Worm (Caenorhabditis elegans) whole organism, young adult: ENCODE data around the gene cpna-4.

Source experiments
- C06A6.2 ChIP-seq: fragments of 200-800 bp; sonication (Bioruptor generic); conservative IDR thresholded peaks from 2 replicates; pipeline ENCODE4 v1.3.6; 2022; ENCODE audit warnings: missing genetic modification characterization, missing compliant biosample characterization
- C17E4.6 ChIP-seq: fragments of 200-800 bp; sonication (Bioruptor generic); IDR thresholded peaks from 2 replicates; pipeline ENCODE4 v1.3.6; 2022; ENCODE audit warnings: missing genetic modification reagents, missing genetic modification characterization, missing compliant biosample characterization
- F33H1.4 ChIP-seq: fragments of 200-800 bp; sonication (Bioruptor generic); IDR thresholded peaks from 2 replicates; pipeline ENCODE4 v1.3.6; 2022; ENCODE audit warnings: missing genetic modification reagents, missing genetic modification characterization, missing compliant biosample characterization
- F37B4.10 ChIP-seq: fragments of 200-800 bp; sonication (Bioruptor generic); IDR thresholded peaks from 2 replicates; pipeline ENCODE4 v1.3.6; 2022; ENCODE audit warnings: missing genetic modification characterization, missing compliant biosample characterization
- F49E8.2 ChIP-seq: sonication (generic microtip); optimal IDR thresholded peaks from 3 replicates; lab custom pipeline; 2017; ENCODE audit warnings: missing genetic modification characterization, mild to moderate bottlenecking, missing compliant biosample characterization, antibody characterized with exemption, moderate library complexity; ENCODE audit not compliant: insufficient read depth
- F57C9.4 ChIP-seq: sonication (generic microtip); optimal IDR thresholded peaks from 2 replicates; lab custom pipeline; 2017; ENCODE audit warnings: mild to moderate bottlenecking, missing genetic modification characterization, missing compliant biosample characterization
- K12H6.12 ChIP-seq: fragments of 200-800 bp; sonication (Bioruptor generic); optimal IDR thresholded peaks from 2 replicates; lab custom pipeline; 2018; ENCODE audit warnings: mild to moderate bottlenecking, missing genetic modification characterization, missing compliant biosample characterization
- Y79H2A.3 ChIP-seq: fragments of 200-800 bp; sonication (Bioruptor generic); conservative IDR thresholded peaks from 2 replicates; pipeline ENCODE4 v1.3.6; 2022; ENCODE audit warnings: missing genetic modification reagents, missing genetic modification characterization, missing compliant biosample characterization
- athp-1 ChIP-seq: sonication (generic microtip); optimal IDR thresholded peaks from 2 replicates; lab custom pipeline; 2017; ENCODE audit warnings: mild to moderate bottlenecking, missing genetic modification characterization, missing compliant biosample characterization
- attf-3 ChIP-seq: fragments of 200-800 bp; sonication (Bioruptor generic); conservative IDR thresholded peaks from 2 replicates; pipeline ENCODE4 v1.3.6; 2022; ENCODE audit warnings: missing genetic modification reagents, missing genetic modification characterization, missing compliant biosample characterization
- cebp-1 ChIP-seq, 2 experiments: fragments of 200-800 bp in 1 of 2; sonication (Bioruptor generic) in 1 of 2; sonication (generic microtip) in 1 of 2; IDR thresholded peaks in 1 of 2; optimal IDR thresholded peaks in 1 of 2; 2 replicates each; pipeline versions ENCODE4 v1.3.6 to Lab custom; 2017 to 2022; ENCODE audit warnings: missing compliant biosample characterization in 2 of 2, missing genetic modification characterization in 2 of 2, mild to moderate bottlenecking in 1 of 2, missing genetic modification reagents in 1 of 2, moderate library complexity in 1 of 2
- cebp-2 ChIP-seq: fragments of 200-800 bp; sonication (Bioruptor generic); IDR thresholded peaks from 2 replicates; pipeline ENCODE4 v1.3.6; 2022; ENCODE audit warnings: missing genetic modification characterization, missing compliant biosample characterization
- ceh-79 ChIP-seq: sonication (generic microtip); optimal IDR thresholded peaks from 2 replicates; lab custom pipeline; 2017; ENCODE audit warnings: mild to moderate bottlenecking, missing genetic modification characterization, missing compliant biosample characterization
- egl-44 ChIP-seq: fragments of 200-800 bp; sonication (Bioruptor generic); IDR thresholded peaks from 2 replicates; pipeline ENCODE4 v1.3.6; 2022; ENCODE audit warnings: missing genetic modification reagents, missing genetic modification characterization, missing compliant biosample characterization
- egrh-3 ChIP-seq: fragments of 200-800 bp; sonication (Bioruptor generic); IDR thresholded peaks from 2 replicates; pipeline ENCODE4 v1.3.6; 2022; ENCODE audit warnings: missing genetic modification reagents, missing genetic modification characterization, missing compliant biosample characterization
- him-1 ChIP-seq: sonication (generic microtip); optimal IDR thresholded peaks from 2 replicates; lab custom pipeline; 2016; ENCODE audit warnings: missing genotype, missing genetic modification reagents, missing genetic modification characterization, missing compliant biosample characterization
- hrde-1 ChIP-seq: sonication (generic microtip); optimal IDR thresholded peaks from 2 replicates; lab custom pipeline; 2016; ENCODE audit warnings: missing genetic modification characterization, mild to moderate bottlenecking, missing compliant biosample characterization, moderate library complexity, missing genotype, missing genetic modification reagents, borderline replicate concordance
- hsf-1 ChIP-seq: fragments of 200-800 bp; sonication (Bioruptor generic); IDR thresholded peaks from 2 replicates; pipeline ENCODE4 v1.3.6; 2022; ENCODE audit warnings: missing genetic modification reagents, missing genetic modification characterization, missing compliant biosample characterization
- lin-26 ChIP-seq: fragments of 200-800 bp; sonication (Bioruptor generic); IDR thresholded peaks from 2 replicates; pipeline ENCODE4 v1.3.6; 2022; ENCODE audit warnings: missing genetic modification reagents, missing genetic modification characterization, missing compliant biosample characterization
- lir-1 ChIP-seq: fragments of 200-800 bp; sonication (Bioruptor generic); conservative IDR thresholded peaks from 2 replicates; pipeline ENCODE4 v1.3.6; 2022; ENCODE audit warnings: missing genetic modification reagents, missing genetic modification characterization, missing compliant biosample characterization
- lsl-1 ChIP-seq: fragments of 200-800 bp; sonication (Bioruptor generic); optimal IDR thresholded peaks from 2 replicates; lab custom pipeline; 2018; ENCODE audit warnings: mild to moderate bottlenecking, missing genetic modification characterization, moderate library complexity, missing compliant biosample characterization
- mxl-1 ChIP-seq: sonication (generic microtip); optimal IDR thresholded peaks from 2 replicates; lab custom pipeline; 2016; ENCODE audit warnings: missing genetic modification characterization, missing compliant biosample characterization
- nfyb-1 ChIP-seq: fragments of 200-800 bp; sonication (Bioruptor generic); IDR thresholded peaks from 2 replicates; pipeline ENCODE4 v1.3.6; 2022; ENCODE audit warnings: missing genetic modification reagents, missing genetic modification characterization, missing compliant biosample characterization
- nhr-80 ChIP-seq: sonication (generic microtip); optimal IDR thresholded peaks from 2 replicates; lab custom pipeline; 2016; ENCODE audit warnings: missing genetic modification characterization, missing compliant biosample characterization
- snpc-4 ChIP-seq, 5 experiments: fragments of 150-350 bp in 1 of 5; sonication (generic microtip) in 4 of 5; optimal IDR thresholded peaks; 2 replicates each; lab custom pipeline; 2014 to 2018; ENCODE audit warnings: missing genetic modification characterization in 5 of 5, missing biosample characterization in 3 of 5, antibody characterized with exemption in 2 of 5, mild to moderate bottlenecking in 2 of 5, missing compliant biosample characterization in 2 of 5, missing genotype in 2 of 5, moderate library complexity in 2 of 5, missing genetic modification reagents in 1 of 5
- tbp1 ChIP-seq: fragments of 200-800 bp; sonication (Bioruptor generic); optimal IDR thresholded peaks from 2 replicates; lab custom pipeline; 2018; ENCODE audit warnings: mild to moderate bottlenecking, missing genetic modification characterization, missing compliant biosample characterization
- tbx-9 ChIP-seq: sonication (generic microtip); optimal IDR thresholded peaks from 2 replicates; lab custom pipeline; 2016; ENCODE audit warnings: borderline replicate concordance, missing genetic modification characterization, inconsistent platforms, missing compliant biosample characterization
- zim-3 ChIP-seq: sonication (generic microtip); optimal IDR thresholded peaks from 2 replicates; lab custom pipeline; 2017; ENCODE audit warnings: mild to moderate bottlenecking, missing genetic modification characterization, moderate library complexity, missing compliant biosample characterization

The cpna-4 gene

DNA sequence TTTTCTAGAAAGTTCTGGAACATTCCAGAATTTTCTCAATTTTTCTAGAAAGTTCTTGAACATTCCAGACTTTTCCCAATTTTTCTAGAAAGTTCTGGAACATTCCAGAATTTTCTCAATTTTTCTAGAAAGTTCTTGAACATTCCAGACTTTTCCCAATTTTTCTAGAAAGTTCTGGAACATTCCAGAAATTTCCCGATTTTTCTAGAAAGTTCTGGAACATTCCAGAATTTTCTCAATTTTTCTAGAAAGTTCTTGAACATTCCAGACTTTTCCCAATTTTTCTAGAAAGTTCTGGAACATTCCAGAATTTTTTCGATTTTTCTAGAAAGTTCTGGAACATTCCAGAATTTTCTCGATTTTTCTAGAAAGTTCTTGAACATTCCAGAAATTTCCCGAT lies 12.7 kb downstream of the cpna-4 start:
- TF ChIP-seq hsf-1 (GFP tag; lab: Robert Waterston, UW) = peak; percentile 94

DNA sequence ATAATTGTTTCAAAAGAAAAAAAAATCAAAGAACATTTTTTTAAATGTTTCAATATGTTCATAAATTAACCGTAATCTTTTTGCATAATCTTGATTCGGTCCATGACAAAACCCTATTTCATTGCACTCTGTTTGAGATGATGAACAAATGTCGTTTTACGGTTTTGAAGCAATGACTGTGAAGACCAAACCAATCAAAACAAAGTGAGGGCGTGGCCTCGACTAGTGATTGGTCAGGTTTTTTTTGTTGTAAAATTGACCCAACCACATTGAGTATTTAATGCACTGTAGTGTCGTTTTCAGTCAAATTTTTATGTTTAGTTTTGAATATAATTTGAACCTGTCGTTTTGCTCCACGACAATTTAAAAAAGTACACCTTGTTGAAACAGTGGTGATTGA lies 16.1 kb downstream of the cpna-4 start:
- TF ChIP-seq F49E8.2 (tag; lab: Kevin White, UChicago) (no peak), nfyb-1 (GFP tag; lab: Robert Waterston, UW) (peak; percentile 70; the same call in 1 of the 2 replicates)

DNA sequence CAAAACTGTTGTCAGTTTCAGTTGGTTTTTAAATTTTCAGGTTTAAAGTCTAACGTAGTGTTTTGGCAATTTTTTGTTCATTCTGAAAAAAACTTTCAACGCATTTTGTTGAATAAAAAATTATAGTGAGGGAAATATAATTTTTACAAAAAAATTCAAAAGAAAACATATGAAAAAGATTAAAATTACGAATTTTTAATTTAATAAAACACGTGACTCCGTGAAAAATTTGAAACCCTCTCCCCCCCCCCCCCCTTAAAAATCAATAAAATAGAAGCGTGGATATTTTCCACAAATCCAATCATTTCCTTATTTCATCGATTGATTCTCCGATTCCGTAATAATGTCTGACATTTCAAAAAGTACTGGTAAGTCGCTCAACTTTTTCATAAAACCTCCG lies 16.8 kb downstream of the cpna-4 start, which contains the start of gene Y73F8A.20:
Gene Y73F8A.20, plus strand, starts transcription at position 301 of the 400 bp plus-strand sequence.
- TF ChIP-seq zim-3 (tag; lab: Kevin White, UChicago) = no peak
- TF ChIP-seq F37B4.10 (GFP tag; lab: Robert Waterston, UW) = no peak

DNA sequence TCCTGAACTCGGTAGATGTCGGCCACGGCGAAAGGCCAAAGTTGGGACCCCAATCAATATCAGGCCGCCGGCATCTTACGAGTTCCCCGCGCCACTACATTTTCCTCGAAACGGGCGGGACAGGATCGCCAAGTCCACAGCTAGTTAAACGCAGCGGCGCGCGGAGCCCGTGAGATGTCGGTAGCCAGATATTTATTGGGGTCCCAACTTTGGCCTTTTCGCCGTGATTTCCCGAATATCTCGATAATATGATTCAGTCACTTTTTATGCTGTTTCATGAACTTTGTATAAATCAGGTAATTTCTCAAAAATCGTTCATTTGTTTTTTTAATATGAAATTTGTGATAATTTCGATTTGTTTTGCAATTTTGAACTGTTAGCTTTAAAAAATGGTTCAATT lies 20.5 kb downstream of the cpna-4 start:
- TF ChIP-seq F33H1.4 = no peak
- TF ChIP-seq nhr-80 = no peak
- no peak for TF ChIP-seq C17E4.6 (GFP tag; lab: Robert Waterston, UW)
- no peak for TF ChIP-seq hrde-1 (tag; lab: Kevin White, UChicago)
- no peak for TF ChIP-seq cebp-2 (GFP tag; lab: Robert Waterston, UW)
- no peak for TF ChIP-seq K12H6.12
- no peak for TF ChIP-seq tbp1 (GFP tag; lab: Kevin White, UChicago)
- TF ChIP-seq snpc-4 (GFP tag; optimal IDR thresholded peaks at IDR 0.05; lab: Kevin White, UChicago) = peak; percentile 12
- peak in 2 of 4 experiments; percentile 10 to 84 for TF ChIP-seq snpc-4 (tag; optimal IDR thresholded peaks at IDR 0.05; lab: Kevin White, UChicago)

DNA sequence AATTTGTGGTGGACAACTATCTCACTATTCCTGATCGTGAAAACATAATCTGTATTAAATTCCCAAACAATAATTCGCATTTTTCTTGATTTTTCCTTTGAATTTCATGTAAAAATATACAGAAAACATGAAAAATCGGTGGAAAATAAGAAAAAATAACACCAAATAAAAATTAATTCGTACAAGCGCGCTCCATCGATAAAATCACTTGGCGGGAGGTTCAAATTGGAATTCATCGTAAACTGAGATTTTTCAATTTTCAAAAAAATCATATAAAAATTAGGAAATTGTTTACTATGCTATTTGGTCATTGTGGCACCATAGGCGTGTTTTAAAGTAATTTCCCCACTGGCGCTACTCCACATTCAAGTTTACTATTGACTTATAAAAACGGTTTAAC lies 21.2 kb downstream of the cpna-4 start:
- no peak for TF ChIP-seq attf-3 (GFP tag; lab: Robert Waterston, UW)
- TF ChIP-seq F57C9.4 (tag; lab: Kevin White, UChicago) = no peak
- no peak for TF ChIP-seq lsl-1 (GFP tag; lab: Kevin White, UChicago)
- no peak for TF ChIP-seq lin-26 (GFP tag; lab: Robert Waterston, UW)
- TF ChIP-seq Y79H2A.3 (GFP tag; lab: Robert Waterston, UW) = no peak
- TF ChIP-seq C06A6.2 = no peak
- no peak for TF ChIP-seq tbx-9 (tag; lab: Kevin White, UChicago)
- TF ChIP-seq F33H1.4 = no peak
- TF ChIP-seq athp-1 (tag; lab: Kevin White, UChicago) = no peak
- no peak for TF ChIP-seq egrh-3 (GFP tag; lab: Robert Waterston, UW)
- no peak for TF ChIP-seq cebp-1 (GFP tag; IDR thresholded peaks at IDR 0.05; lab: Robert Waterston, UW)
- no peak for TF ChIP-seq cebp-1 (tag; optimal IDR thresholded peaks at IDR 0.05; lab: Kevin White, UChicago)
- TF ChIP-seq egl-44 (GFP tag; lab: Robert Waterston, UW) = no peak
- TF ChIP-seq, all 124 proteins: peak for 0

DNA sequence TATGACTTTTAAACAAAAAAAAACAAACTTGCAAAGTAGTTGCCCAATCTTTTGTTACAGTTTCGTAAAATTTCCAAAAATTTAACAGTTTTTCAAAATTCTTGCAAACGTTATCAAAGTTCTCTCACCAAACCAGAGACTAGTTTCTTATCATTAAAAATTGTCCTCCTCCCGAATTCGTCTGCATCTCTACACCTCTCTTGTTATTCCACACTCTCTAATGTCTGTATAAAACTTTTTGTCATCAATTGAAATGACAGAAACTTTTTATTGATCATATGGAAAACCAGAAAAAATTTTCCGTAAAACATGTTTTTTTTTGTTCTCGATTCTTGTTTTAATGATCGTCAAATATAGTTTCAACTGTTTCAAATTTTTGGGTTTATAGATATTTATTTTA lies 23.8 kb downstream of the cpna-4 start:
- peak; percentile 65 for TF ChIP-seq nhr-80
- no peak for TF ChIP-seq mxl-1
- TF ChIP-seq ceh-79 (tag; lab: Kevin White, UChicago) = no peak
- no peak for TF ChIP-seq him-1 (tag; lab: Kevin White, UChicago)
- no peak for TF ChIP-seq lir-1
- TF ChIP-seq, all 124 proteins: peak for 1
